Worm (Caenorhabditis elegans) whole organism, L4 larva: ENCODE results near the gene eif-2A.

Source experiments
- lin-13 ChIP-seq: fragments of 150-350 bp; optimal IDR thresholded peaks from 2 replicates; lab custom pipeline; 2014; ENCODE audit warnings: missing biosample characterization, missing genetic modification reagents, missing genetic modification characterization
- nhr-11 ChIP-seq: fragments of 150-350 bp; optimal IDR thresholded peaks from 2 replicates; lab custom pipeline; 2014; ENCODE audit warnings: missing biosample characterization, missing genetic modification characterization

- TF ChIP-seq nhr-11 (tag; lab: Kevin White, UChicago) (no peak), lin-13 (GFP tag; lab: Kevin White, UChicago) (no peak)
Observed at ce11 chrII:10439976-10440375, 23.4 kb downstream of the eif-2A start, which contains the start of gene E04D5.4.
